Worm (Caenorhabditis elegans) whole organism, L3 larva: Measurements from ENCODE around the gene lect-2.

Experiments used
- aly-2 ChIP-seq: fragments of 150-350 bp; optimal IDR thresholded peaks from 2 replicates; lab custom pipeline; 2014; ENCODE audit warnings: missing biosample characterization, missing genetic modification characterization
- ceh-16 ChIP-seq: sonication (generic microtip); optimal IDR thresholded peaks from 2 replicates; lab custom pipeline; 2017; ENCODE audit warnings: missing biosample characterization, missing genetic modification characterization
- nhr-77 ChIP-seq: fragments of 150-350 bp; optimal IDR thresholded peaks from 2 replicates; lab custom pipeline; 2014; ENCODE audit warnings: missing biosample characterization, missing genetic modification characterization

DNA sequence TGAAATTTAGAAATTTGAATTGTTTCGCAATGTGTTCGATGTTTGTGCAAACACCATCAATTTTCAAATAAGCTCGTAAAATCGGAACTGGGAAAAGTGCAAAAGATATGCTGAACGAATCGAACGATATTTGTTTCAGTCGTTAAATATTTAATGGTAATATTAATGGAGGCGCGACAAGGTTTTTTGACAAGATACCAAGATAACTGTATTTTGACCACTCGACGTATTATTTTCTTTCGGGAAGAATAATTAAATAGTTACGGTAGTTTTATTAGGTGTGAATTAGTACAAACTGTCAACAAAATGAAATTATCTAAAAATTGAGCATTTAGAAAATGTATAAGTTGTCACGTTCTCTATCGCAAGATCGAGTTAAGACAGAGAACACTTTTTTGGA is 13.8 kb downstream of the lect-2 start:
- no peak for TF ChIP-seq ceh-16
- no peak for TF ChIP-seq nhr-77 (tag; lab: Kevin White, UChicago)
- no peak for TF ChIP-seq aly-2 (tag; lab: Kevin White, UChicago)
